Fruit fly (Drosophila melanogaster) whole organism, wandering third instar larva: ENCODE data around the gene Men.

ENCODE experiments used
- pan ChIP-seq: fragments of >200 bp; optimal IDR thresholded peaks from 2 replicates; lab custom pipeline; 2017
- psq ChIP-seq: fragments of 200-800 bp; sonication (Bioruptor generic); optimal IDR thresholded peaks from 3 replicates; lab custom pipeline; 2017; ENCODE audit warnings: missing biosample characterization, mild to moderate bottlenecking, missing genetic modification characterization, moderate library complexity

dm6 chr3R:12716894-12717293 lies 5.3 kb downstream of the Men start:
- TF ChIP-seq pan (lab: Kevin White, UChicago) = no peak
- TF ChIP-seq psq (GFP tag; lab: Kevin White, UChicago) = no peak
